Fruit fly (Drosophila melanogaster): ENCODE data around the gene CG12219.

CG12219 gene

DNA sequence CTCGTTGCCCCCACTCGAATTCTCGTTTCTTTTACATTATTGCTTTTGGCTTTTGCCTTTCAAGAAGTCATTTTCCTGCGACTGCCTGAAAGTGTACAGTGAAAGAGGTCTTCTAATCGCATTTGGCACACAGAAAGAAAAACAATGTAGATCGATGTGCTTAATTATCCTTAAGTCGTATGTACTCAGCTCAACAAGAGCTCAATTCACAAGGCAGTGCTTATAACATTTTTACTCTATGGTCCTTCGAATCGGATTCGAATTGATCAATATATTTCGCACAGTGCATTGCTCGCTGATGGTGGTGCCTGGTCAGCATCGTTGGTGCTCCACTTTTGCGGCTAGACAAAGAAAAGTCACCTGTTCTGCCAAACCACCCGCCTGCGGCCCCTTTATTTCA lies 9.3 kb upstream of the CG12219 start (continued):
- TF ChIP-seq CG11294 (GFP tag; IDR thresholded peaks at IDR 0.05): no peak
- TF ChIP-seq Hr39 (GFP tag; optimal IDR thresholded peaks at IDR 0.05): no peak
- TF ChIP-seq CG31627 (GFP tag; optimal IDR thresholded peaks at IDR 0.05): no peak

DNA sequence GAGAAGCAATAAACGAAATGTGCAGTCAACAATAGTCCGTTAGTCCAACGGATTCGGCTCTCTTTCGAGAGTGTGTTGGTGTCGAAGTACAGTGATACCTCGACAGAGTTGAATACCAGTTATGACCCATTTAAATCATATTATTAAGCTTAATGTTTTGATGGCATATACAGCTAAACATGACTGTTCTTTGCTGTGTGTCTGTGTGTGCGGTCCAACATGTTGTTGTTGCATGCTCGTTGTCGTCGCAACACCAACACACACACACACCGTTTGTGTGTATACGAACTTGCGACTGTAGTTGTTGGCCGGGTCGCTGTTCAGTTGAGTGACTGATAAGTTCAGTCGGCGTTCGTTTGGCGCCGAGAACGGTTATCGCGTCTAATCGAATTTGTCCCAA lies 7.8 kb upstream of the CG12219 start, which contains the start of gene CG15894:
Gene CG15894 (plus strand): TSS at position 361 of the 400 bp plus-strand sequence.
- TF ChIP-seq acj6 (GFP tag; optimal IDR thresholded peaks at IDR 0.05) (no peak), Eip78C (GFP tag) (peak; percentile 73), CG4318 (GFP tag; optimal IDR thresholded peaks at IDR 0.05) (no peak), fkh (GFP tag; optimal IDR thresholded peaks at IDR 0.05) (no peak), CG11294 (GFP tag; IDR thresholded peaks at IDR 0.05) (no peak), Smox (GFP tag; optimal IDR thresholded peaks at IDR 0.05) (no peak), CG32006 (GFP tag; optimal IDR thresholded peaks at IDR 0.05) (peak; percentile 32), CG6276 (GFP tag; optimal IDR thresholded peaks at IDR 0.05) (no peak), Sox102F (GFP tag; optimal IDR thresholded peaks at IDR 0.05) (peak; percentile 15), fd59A (GFP tag; optimal IDR thresholded peaks at IDR 0.05) (no peak), CG1621 (tag; optimal IDR thresholded peaks at IDR 0.05) (no peak), cyc (GFP tag; optimal IDR thresholded peaks at IDR 0.05) (no peak), Sox15 (GFP tag; optimal IDR thresholded peaks at IDR 0.05) (no peak), pdm3 (GFP tag; optimal IDR thresholded peaks at IDR 0.05) (peak; percentile 15), CG3919 (GFP tag; optimal IDR thresholded peaks at IDR 0.05) (peak; percentile 22), Eip93F (GFP tag; optimal IDR thresholded peaks at IDR 0.05) (no peak), eg (GFP tag; IDR thresholded peaks at IDR 0.05) (peak; percentile 36; the same call in 1 of the 3 replicates), Lpt (GFP tag; optimal IDR thresholded peaks at IDR 0.05) (no peak), CG6163 (GFP tag; IDR thresholded peaks at IDR 0.05) (0 out of 3 replicates have a peak, but pooled peaks have one; percentile 44), dsx (GFP tag; optimal IDR thresholded peaks at IDR 0.05; ENCODE audit: poor library complexity, severe bottlenecking) (no peak), dac (GFP tag; optimal IDR thresholded peaks at IDR 0.05) (no peak), spab (GFP tag; optimal IDR thresholded peaks at IDR 0.05) (no peak), CG9139 (GFP tag; optimal IDR thresholded peaks at IDR 0.05) (no peak), Sox14 (GFP tag; optimal IDR thresholded peaks at IDR 0.05) (no peak), CG8319 (GFP tag; optimal IDR thresholded peaks at IDR 0.05) (no peak), CG8632 (GFP tag; optimal IDR thresholded peaks at IDR 0.05) (no peak), CG8119 (GFP tag; IDR thresholded peaks at IDR 0.05) (no peak), CG6808 (GFP tag; optimal IDR thresholded peaks at IDR 0.05) (no peak), CG7368 (GFP tag; optimal IDR thresholded peaks at IDR 0.05) (no peak), topi (GFP tag; optimal IDR thresholded peaks at IDR 0.05) (no peak), Eip75B (GFP tag; optimal IDR thresholded peaks at IDR 0.05) (no peak), CG31627 (GFP tag; optimal IDR thresholded peaks at IDR 0.05) (no peak), CG34406 (GFP tag; optimal IDR thresholded peaks at IDR 0.05) (no peak), CG11762 (GFP tag; optimal IDR thresholded peaks at IDR 0.05; ENCODE audit: insufficient read depth) (no peak), ss (GFP tag; optimal IDR thresholded peaks at IDR 0.05) (no peak), OdsH (GFP tag; optimal IDR thresholded peaks at IDR 0.05) (no peak), Hr4 (GFP tag; optimal IDR thresholded peaks at IDR 0.05) (peak; percentile 0), CG3032 (tag; optimal IDR thresholded peaks at IDR 0.05) (no peak), lz (GFP tag; optimal IDR thresholded peaks at IDR 0.05) (no peak), CG6854 (GFP tag; optimal IDR thresholded peaks at IDR 0.05) (no peak), CG11902 (GFP tag; optimal IDR thresholded peaks at IDR 0.05) (no peak), CG6792 (GFP tag; optimal IDR thresholded peaks at IDR 0.05) (no peak), CG10669 (GFP tag; optimal IDR thresholded peaks at IDR 0.05) (no peak), Met (GFP tag; optimal IDR thresholded peaks at IDR 0.05) (peak; percentile 28), Gug (GFP tag; IDR thresholded peaks at IDR 0.05) (no peak), svp (GFP tag) (peak; percentile 39), salr (GFP tag; optimal IDR thresholded peaks at IDR 0.05) (no peak), CG16779 (tag; optimal IDR thresholded peaks at IDR 0.05) (no peak), CG15336 (GFP tag; IDR thresholded peaks at IDR 0.05) (no peak), Blimp-1 (GFP tag; optimal IDR thresholded peaks at IDR 0.05) (no peak)
